Fruit fly (Drosophila melanogaster) whole organism, embryonic: ENCODE data around the gene CG4957.
A peak's percentile ranks its signal among the peaks of the same experiment; 100 is the strongest.

Source experiments
- CG1603 ChIP-seq: fragments of 200-800 bp; sonication (Bioruptor generic); optimal IDR thresholded peaks from 2 replicates; lab custom pipeline; 2019; ENCODE audit warnings: missing biosample characterization, mild to moderate bottlenecking, missing genetic modification characterization, moderate library complexity
- CG18764 ChIP-seq: fragments of 200-800 bp; sonication (Bioruptor generic); optimal IDR thresholded peaks from 3 replicates; lab custom pipeline; 2016; ENCODE audit warnings: missing biosample characterization, missing genetic modification characterization
- CG32772 ChIP-seq: fragments of 200-800 bp; sonication (Bioruptor generic); IDR thresholded peaks from 2 replicates; pipeline ENCODE4 v1.3.6; 2022; ENCODE audit warnings: missing biosample characterization, missing genetic modification characterization
- HHEX ChIP-seq: fragments of 200-800 bp; sonication (Bioruptor generic); optimal IDR thresholded peaks from 3 replicates; lab custom pipeline; 2017; ENCODE audit warnings: missing biosample characterization, mild to moderate bottlenecking, missing genetic modification characterization, missing genetic modification reagents
- Sry-δ ChIP-seq: fragments of 200-800 bp; sonication (Bioruptor generic); optimal IDR thresholded peaks from 2 replicates; lab custom pipeline; 2016; ENCODE audit warnings: missing biosample characterization, missing genetic modification characterization
- fd96Cb ChIP-seq: fragments of 200-800 bp; sonication (Bioruptor generic); optimal IDR thresholded peaks from 2 replicates; lab custom pipeline; 2018; ENCODE audit warnings: missing biosample characterization, mild to moderate bottlenecking, missing genetic modification characterization, moderate library complexity
- kah ChIP-seq: fragments of 200-800 bp; sonication (Bioruptor generic); optimal IDR thresholded peaks from 2 replicates; lab custom pipeline; 2018; ENCODE audit warnings: missing biosample characterization, mild to moderate bottlenecking, missing genetic modification characterization
- nerfin-1 ChIP-seq: fragments of 200-800 bp; sonication (Bioruptor generic); optimal IDR thresholded peaks from 3 replicates; lab custom pipeline; 2019; ENCODE audit warnings: missing biosample characterization, mild to moderate bottlenecking, missing genetic modification characterization, moderate library complexity
- pan ChIP-seq, 4 experiments: fragments of >200 bp in 3 of 4; fragments of 200-800 bp in 1 of 4; sonication (Bioruptor generic) in 1 of 4; optimal IDR thresholded peaks in 3 of 4; IDR thresholded peaks in 1 of 4; 2 replicates each; pipeline versions ENCODE4 v1.3.6 to Lab custom; 2017 to 2022; ENCODE audit warnings: missing biosample characterization in 2 of 4, missing genetic modification characterization in 2 of 4, mixed read lengths in 1 of 4
- ranshi ChIP-seq: fragments of 200-800 bp; sonication (Bioruptor generic); IDR thresholded peaks from 2 replicates; pipeline ENCODE4 v1.3.6; 2022; ENCODE audit warnings: missing biosample characterization, missing genetic modification characterization
- sr ChIP-seq: fragments of 200-800 bp; sonication (Bioruptor generic); IDR thresholded peaks from 3 replicates; pipeline ENCODE4 v1.3.6; 2022; ENCODE audit warnings: missing biosample characterization, missing genetic modification characterization
- wdn ChIP-seq: fragments of 200-800 bp; sonication (Bioruptor generic); IDR thresholded peaks from 2 replicates; pipeline ENCODE4 v1.3.6; 2022; ENCODE audit warnings: missing biosample characterization, missing genetic modification characterization

dm6 chr2L:10265129-10265528 lies 3.5 kb upstream of the CG4957 start, which contains the start of gene Mob3:
- TF ChIP-seq sr (GFP tag; lab: Robert Waterston, UW): no peak
- no peak for TF ChIP-seq HHEX (GFP tag; lab: Kevin White, UChicago)
- no peak for TF ChIP-seq wdn (GFP tag; lab: Robert Waterston, UW)
- TF ChIP-seq Sry-δ: peak; percentile 63
- TF ChIP-seq fd96Cb (tag; lab: Kevin White, UChicago): no peak
- peak; percentile 82 for TF ChIP-seq CG1603 (tag; lab: Kevin White, UChicago)
- no peak for TF ChIP-seq CG32772 (GFP tag; lab: Robert Waterston, UW)
- no peak for TF ChIP-seq kah (GFP tag; lab: Kevin White, UChicago)
- TF ChIP-seq pan (optimal IDR thresholded peaks at IDR 0.05; lab: Kevin White, UChicago): no peak
- TF ChIP-seq pan (GFP tag; optimal IDR thresholded peaks at IDR 0.05 in 1 of 2, IDR thresholded peaks at IDR 0.05 in 1 of 2): no peak
- TF ChIP-seq nerfin-1 (tag; lab: Kevin White, UChicago): no peak
- no peak for TF ChIP-seq CG18764 (GFP tag; lab: Kevin White, UChicago)
- no peak for TF ChIP-seq ranshi (GFP tag; lab: Robert Waterston, UW)
